Worm (Caenorhabditis elegans): ENCODE measurements around the gene C53D6.7.

The C53D6.7 gene

ce11 chrIV:9069703-9070102 is 32.7 kb upstream of the C53D6.7 start, which contains the start of gene nhr-11:
Gene nhr-11 (plus strand): TSS chrIV:9070003.
- TF ChIP-seq F26F4.8 (GFP tag; conservative IDR thresholded peaks at IDR 0.05) (no peak), daf-16 (GFP tag; optimal IDR thresholded peaks at IDR 0.05) (no peak), daf-16 (tag; optimal IDR thresholded peaks at IDR 0.05) (no peak), spr-3 (GFP tag; optimal IDR thresholded peaks at IDR 0.05) (no peak), pha-4 (GFP tag; IDR thresholded peaks at IDR 0.05) (no peak), pha-4 (tag; optimal IDR thresholded peaks at IDR 0.05) (no peak), mdl-1 (tag; optimal IDR thresholded peaks at IDR 0.05) (no peak), nhr-28 (tag; optimal IDR thresholded peaks at IDR 0.05) (no peak), zag-1 (tag; optimal IDR thresholded peaks at IDR 0.05) (no peak), dmd-9 (GFP tag; IDR thresholded peaks at IDR 0.05) (no peak)

- peak; percentile 55; the same call in 1 of the 2 replicates for TF ChIP-seq set-16 (GFP tag; IDR thresholded peaks at IDR 0.05)
- peak; percentile 48; the same call in 1 of the 2 replicates for TF ChIP-seq egl-43 (GFP tag; IDR thresholded peaks at IDR 0.05)
Observed at ce11 chrIV:9067277-9068197, 30.6 kb upstream of the C53D6.7 start.

- TF ChIP-seq lsy-2 (tag; optimal IDR thresholded peaks at IDR 0.05): peak in 1 of 2 experiments; percentile 21
- no peak for TF ChIP-seq cey-2 (tag; optimal IDR thresholded peaks at IDR 0.05; ENCODE audit: borderline replicate concordance, insufficient read depth)
- TF ChIP-seq pqm-1 (tag; optimal IDR thresholded peaks at IDR 0.05): peak; percentile 8
- no peak for TF ChIP-seq zip-2 (tag; optimal IDR thresholded peaks at IDR 0.05)
- peak; percentile 40 to 86 for TF ChIP-seq hif-1 (tag; optimal IDR thresholded peaks at IDR 0.05)
Observed at ce11 chrIV:9063518-9063917, 26.6 kb upstream of the C53D6.7 start.

- TF ChIP-seq unc-62 (GFP tag; optimal IDR thresholded peaks at IDR 0.05 in 1 of 2): peak in 1 of 2 experiments; percentile 51
- no peak for TF ChIP-seq unc-62 (tag; optimal IDR thresholded peaks at IDR 0.05)
- no peak for TF ChIP-seq dve-1 (tag; optimal IDR thresholded peaks at IDR 0.05; ENCODE audit: insufficient read depth)
Observed at ce11 chrIV:9053403-9053802, 16.4 kb upstream of the C53D6.7 start.

ce11 chrIV:9051510-9052175 is 14.7 kb upstream of the C53D6.7 start:
- TF ChIP-seq tag-97 (GFP tag; IDR thresholded peaks at IDR 0.05) (no peak), mdl-1 (tag; optimal IDR thresholded peaks at IDR 0.05) (peak in 1 of 2 experiments; percentile 12), cey-2 (tag; optimal IDR thresholded peaks at IDR 0.05; ENCODE audit: borderline replicate concordance, insufficient read depth) (peak; percentile 41), pha-4 (GFP tag; IDR thresholded peaks at IDR 0.05) (no peak), pha-4 (tag; optimal IDR thresholded peaks at IDR 0.05) (no peak), skn-1 (tag; optimal IDR thresholded peaks at IDR 0.05) (no peak), nhr-28 (tag; optimal IDR thresholded peaks at IDR 0.05) (peak; percentile 93), aha-1 (tag) (peak; percentile 96), dve-1 (tag; optimal IDR thresholded peaks at IDR 0.05; ENCODE audit: insufficient read depth) (peak; percentile 23), daf-8 (GFP tag; IDR thresholded peaks at IDR 0.05) (no peak), zfp-2 (tag; optimal IDR thresholded peaks at IDR 0.05) (no peak), F37D6.2 (tag; optimal IDR thresholded peaks at IDR 0.05) (no peak), hif-1 (tag; optimal IDR thresholded peaks at IDR 0.05) (peak; percentile 44 to 52)

- TF ChIP-seq hlh-30 (tag; optimal IDR thresholded peaks at IDR 0.05; ENCODE audit: insufficient read depth) (peak; percentile 23), nhr-28 (tag; optimal IDR thresholded peaks at IDR 0.05) (peak; percentile 77), ctbp-1 (GFP tag; IDR thresholded peaks at IDR 0.05) (no peak), mdt-29 (GFP tag; IDR thresholded peaks at IDR 0.05) (no peak), F44E2.7 (GFP tag; IDR thresholded peaks at IDR 0.05) (no peak), mxl-3 (GFP tag; optimal IDR thresholded peaks at IDR 0.05) (no peak), vab-7 (GFP tag; IDR thresholded peaks at IDR 0.05) (no peak), rbr-2 (tag; optimal IDR thresholded peaks at IDR 0.05) (no peak), spr-3 (GFP tag; optimal IDR thresholded peaks at IDR 0.05) (no peak), aha-1 (tag) (peak; percentile 83), D1046.2 (GFP tag; IDR thresholded peaks at IDR 0.05) (no peak), dmd-9 (GFP tag; IDR thresholded peaks at IDR 0.05) (no peak), saeg-2 (GFP tag; IDR thresholded peaks at IDR 0.05) (no peak)
Observed at ce11 chrIV:9051036-9051435, 14.1 kb upstream of the C53D6.7 start.

Measured in whole organism, L4 larva.